Fruit fly (Drosophila melanogaster): ENCODE data around the gene CG31550.

DNA sequence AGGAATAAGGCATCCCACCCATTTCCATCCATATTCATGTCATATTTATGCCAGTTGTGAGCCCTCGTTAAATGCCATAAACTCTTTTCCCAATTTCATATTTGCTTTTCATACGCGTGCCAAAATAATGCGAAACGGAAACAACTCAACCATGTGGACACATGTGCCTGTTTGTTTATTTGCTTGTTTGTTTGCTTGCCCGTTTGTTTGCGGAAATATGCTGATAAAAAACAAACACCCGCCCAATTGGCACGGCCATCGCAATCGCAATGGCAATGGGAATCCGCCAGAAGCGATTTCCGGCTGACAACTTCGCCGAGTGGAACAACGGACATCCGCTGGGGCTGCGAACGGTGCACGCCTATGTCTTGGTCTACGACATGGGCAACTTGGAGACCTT, 31.0 kb upstream of the CG31550 start:
- TF ChIP-seq cas (GFP tag; IDR thresholded peaks at IDR 0.05) (no peak), Rx (GFP tag; IDR thresholded peaks at IDR 0.05) (no peak), grau (tag; optimal IDR thresholded peaks at IDR 0.05) (no peak), CG7987 (GFP tag; optimal IDR thresholded peaks at IDR 0.05) (no peak), Blimp-1 (GFP tag; optimal IDR thresholded peaks at IDR 0.05) (no peak), CG8478 (optimal IDR thresholded peaks at IDR 0.05) (no peak)

Measured in whole organism, embryonic.